Fruit fly (Drosophila melanogaster) Kc167 (cell line): ENCODE data around the gene CG9636.

Source experiments
- Myc ChIP-seq: fragments of >200 bp; optimal IDR thresholded peaks from 2 replicates; lab custom pipeline; 2017; ENCODE audit warnings: missing external identifiers
- Sin3A ChIP-seq: fragments of >200 bp; optimal IDR thresholded peaks from 2 replicates; lab custom pipeline; 2018; ENCODE audit warnings: missing external identifiers
- h ChIP-seq: fragments of >200 bp; optimal IDR thresholded peaks from 3 replicates; lab custom pipeline; 2018; ENCODE audit warnings: missing external identifiers
- insv ChIP-seq: fragments of >200 bp; optimal IDR thresholded peaks from 3 replicates; lab custom pipeline; 2018; ENCODE audit warnings: missing external identifiers
- psq ChIP-seq: fragments of >200 bp; optimal IDR thresholded peaks from 2 replicates; lab custom pipeline; 2017; ENCODE audit warnings: missing external identifiers

DNA sequence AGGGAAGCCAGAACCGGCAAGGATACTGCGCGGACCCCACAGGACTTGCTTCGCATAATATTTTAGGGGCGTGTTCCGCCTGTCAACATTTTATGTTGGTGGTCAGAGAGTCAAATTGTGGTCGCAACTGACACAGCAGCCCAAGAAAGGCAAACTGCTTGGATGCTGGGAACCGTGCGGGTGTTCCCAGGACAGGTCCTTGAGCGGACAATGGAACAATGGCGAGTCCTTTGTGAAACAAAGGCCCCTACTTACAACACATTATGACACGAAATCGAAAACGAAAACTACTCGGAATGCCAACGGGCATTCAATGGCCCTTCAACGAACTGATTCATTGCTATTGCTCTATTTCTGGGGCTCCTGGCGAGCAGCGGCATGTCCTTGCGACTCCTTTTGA, 40.6 kb upstream of the CG9636 start:
- no peak for TF ChIP-seq psq (lab: Kevin White, UChicago)
- TF ChIP-seq insv (lab: Kevin White, UChicago) = no peak
- no peak for TF ChIP-seq Sin3A
- no peak for TF ChIP-seq Myc (lab: Kevin White, UChicago)
- TF ChIP-seq h (lab: Kevin White, UChicago) = no peak
